Worm (Caenorhabditis elegans) whole organism, L1 larva: ENCODE data around the gene btb-2.
A peak's percentile ranks its signal among the peaks of the same experiment; 100 is the strongest.

Experiments used
- F16B12.6 ChIP-seq: fragments of 150-350 bp; optimal IDR thresholded peaks from 2 replicates; lab custom pipeline; 2014; ENCODE audit warnings: missing biosample characterization, missing genetic modification characterization
- blmp-1 ChIP-seq: fragments of 150-350 bp; optimal IDR thresholded peaks from 2 replicates; lab custom pipeline; 2014; ENCODE audit warnings: missing biosample characterization, missing genetic modification characterization
- ceh-63 ChIP-seq: fragments of 200-800 bp; sonication (Bioruptor generic); optimal IDR thresholded peaks from 2 replicates; lab custom pipeline; 2018; ENCODE audit warnings: mild to moderate bottlenecking, missing genetic modification characterization, missing compliant biosample characterization
- ceh-82 ChIP-seq, 3 experiments: fragments of 150-350 bp in 1 of 3; sonication (generic microtip) in 2 of 3; optimal IDR thresholded peaks; 2 replicates each; lab custom pipeline; 2014 to 2017; ENCODE audit warnings: missing biosample characterization in 3 of 3, missing genetic modification characterization in 3 of 3
- ceh-88 ChIP-seq: fragments of 200-800 bp; sonication (Bioruptor generic); IDR thresholded peaks from 2 replicates; pipeline ENCODE4 v1.3.6; 2022; ENCODE audit warnings: missing genetic modification characterization, missing compliant biosample characterization
- ces-1 ChIP-seq: fragments of 150-350 bp; optimal IDR thresholded peaks from 2 replicates; lab custom pipeline; 2014; ENCODE audit warnings: missing biosample characterization, missing genetic modification reagents, missing genetic modification characterization
- efl-1 ChIP-seq, 4 experiments: fragments of 150-350 bp; optimal IDR thresholded peaks in 3 of 4; peaks in 1 of 4; 1 replicate in 1 of 4; 2 replicates in 3 of 4; lab custom pipeline; 2014; ENCODE audit warnings: missing biosample characterization in 2 of 4, missing genetic modification characterization in 2 of 4, missing genetic modification reagents in 2 of 4
- efl-3 ChIP-seq: fragments of 200-800 bp; sonication (Bioruptor generic); optimal IDR thresholded peaks from 2 replicates; lab custom pipeline; 2018; ENCODE audit warnings: mild to moderate bottlenecking, missing genetic modification characterization, missing compliant biosample characterization
- egl-13 ChIP-seq: sonication (generic microtip); optimal IDR thresholded peaks from 2 replicates; lab custom pipeline; 2016; ENCODE audit warnings: missing genotype, missing genetic modification reagents, missing genetic modification characterization, missing compliant biosample characterization
- elt-2 ChIP-seq: sonication (generic microtip); optimal IDR thresholded peaks from 2 replicates; lab custom pipeline; 2016; ENCODE audit warnings: missing genetic modification characterization, mild to moderate bottlenecking, inconsistent platforms, missing compliant biosample characterization, missing genetic modification reagents
- elt-3 ChIP-seq, 6 experiments: fragments of 150-350 bp in 1 of 6; sonication (generic microtip); optimal IDR thresholded peaks; 2 replicates each; lab custom pipeline; 2017 to 2018; ENCODE audit warnings: missing biosample characterization in 6 of 6, missing genetic modification characterization in 6 of 6, inconsistent platforms in 1 of 6
- fkh-4 ChIP-seq: sonication (generic microtip); optimal IDR thresholded peaks from 2 replicates; lab custom pipeline; 2016; ENCODE audit warnings: missing compliant biosample characterization, missing genetic modification characterization, borderline replicate concordance
- fkh-8 ChIP-seq: sonication (generic microtip); optimal IDR thresholded peaks from 2 replicates; lab custom pipeline; 2016; ENCODE audit warnings: mild to moderate bottlenecking, missing genetic modification characterization, missing compliant biosample characterization
- hpl-2 ChIP-seq: fragments of 150-350 bp; optimal IDR thresholded peaks from 2 replicates; lab custom pipeline; 2014; ENCODE audit warnings: missing biosample characterization, missing genetic modification reagents, missing genetic modification characterization
- irx-1 ChIP-seq: sonication (generic microtip); optimal IDR thresholded peaks from 2 replicates; lab custom pipeline; 2016; ENCODE audit warnings: missing genetic modification characterization, missing compliant biosample characterization
- isw-1 ChIP-seq: fragments of 200-800 bp; sonication (Bioruptor generic); IDR thresholded peaks from 2 replicates; pipeline ENCODE4 v1.3.6; 2022; ENCODE audit warnings: missing genetic modification characterization, missing compliant biosample characterization
- lin-13 ChIP-seq: fragments of 150-350 bp; optimal IDR thresholded peaks from 2 replicates; lab custom pipeline; 2014; ENCODE audit warnings: missing biosample characterization, missing genetic modification reagents, missing genetic modification characterization
- lin-14 ChIP-seq: fragments of 200-800 bp; sonication (Bioruptor generic); optimal IDR thresholded peaks from 2 replicates; lab custom pipeline; 2018; ENCODE audit warnings: mild to moderate bottlenecking, missing genetic modification characterization, moderate library complexity, missing compliant biosample characterization
- lin-35 ChIP-seq, 2 experiments: fragments of 150-350 bp; optimal IDR thresholded peaks; 2 replicates each; lab custom pipeline; 2014; ENCODE audit warnings: missing biosample characterization in 2 of 2, missing genetic modification characterization in 2 of 2, missing genetic modification reagents in 2 of 2
- lin-39 ChIP-seq: fragments of 150-350 bp; optimal IDR thresholded peaks from 2 replicates; lab custom pipeline; 2014; ENCODE audit warnings: missing biosample characterization, missing genetic modification reagents, missing genetic modification characterization
- nhr-11 ChIP-seq: fragments of 150-350 bp; optimal IDR thresholded peaks from 2 replicates; lab custom pipeline; 2014; ENCODE audit warnings: missing biosample characterization, missing genetic modification characterization
- nhr-19 ChIP-seq: fragments of 200-800 bp; sonication (Bioruptor generic); conservative IDR thresholded peaks from 2 replicates; pipeline ENCODE4 v1.3.6; 2022; ENCODE audit warnings: missing genetic modification characterization, missing compliant biosample characterization
- nhr-71 ChIP-seq: sonication (generic microtip); optimal IDR thresholded peaks from 2 replicates; lab custom pipeline; 2016; ENCODE audit warnings: mild to moderate bottlenecking, missing genetic modification characterization, moderate library complexity, missing compliant biosample characterization
- nhr-84 ChIP-seq: sonication (generic microtip); optimal IDR thresholded peaks from 2 replicates; lab custom pipeline; 2017; ENCODE audit warnings: missing biosample characterization, missing genetic modification characterization
- nhr-85 ChIP-seq: sonication (generic microtip); peaks from one replicate; lab custom pipeline; 2016; ENCODE audit warnings: missing genetic modification characterization, inconsistent platforms, missing compliant biosample characterization
- pax-3 ChIP-seq: fragments of 200-800 bp; sonication (Bioruptor generic); optimal IDR thresholded peaks from 2 replicates; lab custom pipeline; 2018; ENCODE audit warnings: mild to moderate bottlenecking, missing genetic modification characterization, moderate library complexity, missing compliant biosample characterization
- sox-4 ChIP-seq: sonication (generic microtip); optimal IDR thresholded peaks from 2 replicates; lab custom pipeline; 2016; ENCODE audit warnings: missing genetic modification characterization, missing compliant biosample characterization
- sup-37 ChIP-seq: fragments of 200-800 bp; sonication (Bioruptor generic); optimal IDR thresholded peaks from 2 replicates; lab custom pipeline; 2018; ENCODE audit warnings: mild to moderate bottlenecking, missing genetic modification characterization, missing compliant biosample characterization
- swsn-7 ChIP-seq: sonication (generic microtip); optimal IDR thresholded peaks from 2 replicates; lab custom pipeline; 2016; ENCODE audit warnings: missing genetic modification characterization, missing compliant biosample characterization
- tlp-1 ChIP-seq: fragments of 150-350 bp; optimal IDR thresholded peaks from 2 replicates; lab custom pipeline; 2014; ENCODE audit warnings: missing biosample characterization, missing genetic modification characterization
- unc-130 ChIP-seq: fragments of 150-350 bp; optimal IDR thresholded peaks from 2 replicates; lab custom pipeline; 2017; ENCODE audit warnings: missing biosample characterization, missing genetic modification characterization, inconsistent platforms
- unc-30 ChIP-seq: sonication (generic microtip); optimal IDR thresholded peaks from 2 replicates; lab custom pipeline; 2017; ENCODE audit warnings: missing biosample characterization, missing genetic modification characterization
- unc-86 ChIP-seq: sonication (generic microtip); optimal IDR thresholded peaks from 2 replicates; lab custom pipeline; 2016; ENCODE audit warnings: missing genetic modification characterization, missing compliant biosample characterization
- vab-15 ChIP-seq: sonication (generic microtip); optimal IDR thresholded peaks from 2 replicates; lab custom pipeline; 2017; ENCODE audit warnings: missing genotype, mild to moderate bottlenecking, missing genetic modification characterization, missing compliant biosample characterization

The btb-2 gene

DNA sequence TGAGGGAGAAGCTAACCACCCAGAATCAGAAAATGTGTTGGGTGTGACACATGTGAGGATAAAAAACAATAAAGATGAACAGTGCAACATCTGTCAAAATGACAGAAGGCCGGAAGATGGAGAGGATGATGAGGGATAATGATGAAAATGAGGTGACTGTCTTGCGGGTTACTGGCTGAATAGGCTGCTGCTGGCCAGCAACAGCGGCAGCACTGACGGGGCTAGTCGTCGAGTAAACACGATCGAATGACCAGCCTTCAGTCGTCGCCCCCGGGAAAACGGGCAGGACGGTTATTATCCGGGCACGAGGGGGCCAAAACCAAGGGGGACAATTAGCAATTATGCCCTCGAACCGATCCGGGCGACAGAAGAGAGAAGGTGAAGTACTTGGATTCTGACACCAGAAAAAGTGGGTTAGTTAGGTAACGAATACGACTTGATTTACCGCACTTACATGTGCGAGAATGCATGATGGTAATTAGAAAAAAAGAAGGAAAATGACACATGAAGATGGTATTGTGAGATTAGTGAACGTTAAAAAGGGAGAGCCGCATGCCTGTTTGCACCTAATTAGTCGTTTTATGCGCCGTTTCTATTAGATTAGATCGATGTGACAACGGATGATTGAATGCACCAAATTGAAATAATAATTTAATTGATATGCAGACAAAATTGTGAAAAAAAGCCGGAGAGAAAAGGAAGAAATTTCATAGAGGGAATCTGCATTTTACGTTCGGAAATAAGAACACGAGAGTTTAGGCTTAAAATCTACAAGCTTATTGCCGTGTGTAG lies 10.1 kb downstream of the btb-2 start:
- TF ChIP-seq ceh-63 (GFP tag; lab: Kevin White, UChicago): no peak
- no peak for TF ChIP-seq ceh-88 (GFP tag; lab: Robert Waterston, UW)
- TF ChIP-seq lin-39 (tag; lab: Kevin White, UChicago): no peak
- TF ChIP-seq blmp-1: peak; percentile 1
- no peak for TF ChIP-seq unc-130 (tag; lab: Kevin White, UChicago)
- TF ChIP-seq efl-1 (optimal IDR thresholded peaks at IDR 0.05; lab: Kevin White, UChicago): no peak
- peak in 1 of 2 experiments; percentile 43 for TF ChIP-seq efl-1 (GFP tag; optimal IDR thresholded peaks at IDR 0.05 in 1 of 2; lab: Kevin White, UChicago)

DNA sequence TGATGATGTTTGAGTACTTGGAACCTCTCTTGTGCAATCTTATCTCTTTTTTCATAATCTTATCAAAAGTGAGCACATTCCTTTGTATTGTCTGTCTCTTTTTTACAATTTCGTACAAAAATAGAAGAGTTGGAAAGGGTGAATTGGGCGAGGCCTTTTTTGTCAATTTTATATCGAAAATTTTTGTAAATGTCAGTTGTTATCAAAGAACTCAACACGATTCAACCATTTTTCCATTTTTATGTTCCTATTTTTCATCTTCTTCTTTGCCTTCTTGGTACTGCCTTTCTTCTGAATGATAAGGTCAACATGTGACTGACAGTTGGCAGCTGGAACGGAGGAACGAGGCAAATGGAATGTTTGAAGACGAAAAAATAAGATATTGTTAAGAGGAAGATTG lies 12.0 kb downstream of the btb-2 start:
- TF ChIP-seq elt-3 (tag; optimal IDR thresholded peaks at IDR 0.05; lab: Kevin White, UChicago) (peak in 1 of 6 experiments; percentile 61), lin-35 (GFP tag; optimal IDR thresholded peaks at IDR 0.05; lab: Kevin White, UChicago) (peak in 1 of 2 experiments; percentile 22), pax-3 (tag; lab: Kevin White, UChicago) (peak; percentile 28), unc-30 (tag; lab: Kevin White, UChicago) (no peak), elt-2 (peak; percentile 89), fkh-4 (no peak), lin-14 (peak; percentile 43)

DNA sequence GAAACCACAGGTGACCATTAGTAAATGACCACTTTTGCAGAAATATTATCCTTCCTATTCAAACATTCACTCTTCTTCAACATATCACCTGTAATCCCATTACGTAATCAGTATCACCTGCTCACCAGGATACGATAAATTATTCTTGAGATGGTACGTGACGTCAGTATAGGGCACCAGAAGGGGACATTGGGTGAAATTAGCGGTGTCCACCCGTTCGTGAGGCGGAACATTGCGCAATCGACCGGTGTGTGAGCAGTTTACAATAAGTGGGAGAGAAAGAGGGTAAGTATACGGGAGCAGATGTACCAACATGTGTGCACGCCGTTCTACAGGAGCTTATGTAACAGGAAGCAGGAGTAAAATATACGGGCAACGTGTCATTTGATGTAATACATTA lies 16.2 kb downstream of the btb-2 start:
- TF ChIP-seq isw-1 (GFP tag; lab: Robert Waterston, UW) (no peak), sox-4 (tag; lab: Kevin White, UChicago) (no peak), nhr-84 (tag; lab: Kevin White, UChicago) (no peak), ces-1 (GFP tag; lab: Kevin White, UChicago) (no peak), hpl-2 (no peak), sup-37 (GFP tag; lab: Kevin White, UChicago) (no peak), ceh-63 (GFP tag; lab: Kevin White, UChicago) (no peak), nhr-19 (GFP tag; lab: Robert Waterston, UW) (no peak), vab-15 (tag; lab: Kevin White, UChicago) (no peak), egl-13 (tag; lab: Kevin White, UChicago) (no peak), nhr-11 (tag; lab: Kevin White, UChicago) (no peak), swsn-7 (no peak), unc-86 (tag; lab: Kevin White, UChicago) (no peak), tlp-1 (tag; lab: Kevin White, UChicago) (no peak), irx-1 (no peak), nhr-85 (no peak), lin-13 (no peak)
- TF ChIP-seq, all 84 proteins: peak for 0

DNA sequence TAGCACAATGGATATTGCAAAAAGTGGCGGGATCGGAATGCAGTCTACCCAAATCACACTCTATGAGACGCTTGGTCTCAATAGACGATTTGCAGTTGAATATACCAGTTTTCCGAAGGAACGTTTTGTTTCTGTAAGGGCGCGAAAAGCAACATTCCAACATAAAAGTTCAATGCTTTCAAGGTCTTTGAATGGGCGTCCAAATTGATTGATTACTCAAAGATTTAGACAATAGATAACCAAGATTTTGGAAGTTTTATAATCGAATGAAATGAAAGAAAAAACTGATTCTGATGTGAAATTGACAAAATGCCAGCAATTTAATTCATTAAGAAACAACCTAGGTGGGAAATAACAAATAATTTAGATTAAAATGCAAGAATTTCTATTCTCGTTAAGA lies 17.4 kb downstream of the btb-2 start:
- no peak for TF ChIP-seq nhr-19 (GFP tag; lab: Robert Waterston, UW)

DNA sequence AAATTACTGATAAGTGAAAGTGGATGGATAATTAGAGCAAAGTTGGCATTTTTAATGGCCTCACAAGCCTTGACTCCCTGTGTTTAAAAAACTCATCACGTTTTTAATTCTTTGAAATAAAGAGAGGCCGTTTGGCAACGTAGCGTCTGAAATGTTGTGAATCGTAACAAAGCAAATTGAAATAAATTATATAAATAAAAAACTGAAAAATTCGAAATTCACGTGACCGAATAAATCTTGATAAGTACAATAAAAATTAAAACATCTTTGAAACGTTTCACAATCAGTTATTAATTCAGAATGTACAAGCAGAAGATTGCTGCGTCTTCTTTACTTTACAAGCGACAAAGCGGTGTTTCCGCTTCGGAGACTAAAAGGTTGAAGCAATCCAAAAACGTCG lies 21.1 kb downstream of the btb-2 start, which contains the start of gene K03H9.3:
Gene K03H9.3, plus strand, starts transcription at position 301 of the 400 bp plus-strand sequence.
- TF ChIP-seq efl-3 (GFP tag; lab: Kevin White, UChicago) (no peak), efl-1 (optimal IDR thresholded peaks at IDR 0.05; lab: Kevin White, UChicago) (no peak), efl-1 (GFP tag; optimal IDR thresholded peaks at IDR 0.05 in 1 of 2; lab: Kevin White, UChicago) (no peak), ceh-82 (tag; optimal IDR thresholded peaks at IDR 0.05; lab: Kevin White, UChicago) (no peak), F16B12.6 (tag; lab: Kevin White, UChicago) (no peak), hpl-2 (no peak), nhr-11 (tag; lab: Kevin White, UChicago) (no peak), nhr-71 (tag; lab: Kevin White, UChicago) (no peak), fkh-8 (no peak)
